Worm (Caenorhabditis elegans) whole organism, midembryonic: ENCODE results near the gene cnc-8.

Experiments
- T22C8.4 ChIP-seq: fragments of 200-800 bp; sonication (Bioruptor generic); IDR thresholded peaks from 2 replicates; pipeline ENCODE4 v1.3.6; 2022; ENCODE audit warnings: missing genetic modification characterization, missing compliant biosample characterization
- cog-1 ChIP-seq: sonication (generic microtip); optimal IDR thresholded peaks from 2 replicates; lab custom pipeline; 2016; ENCODE audit warnings: missing genetic modification characterization, missing compliant biosample characterization
- flt-1 ChIP-seq: fragments of 200-800 bp; sonication (Bioruptor generic); IDR thresholded peaks from 2 replicates; pipeline ENCODE4 v1.3.6; 2022; ENCODE audit warnings: missing genetic modification characterization, missing compliant biosample characterization
- klf-2 ChIP-seq: fragments of 200-800 bp; sonication (Bioruptor generic); conservative IDR thresholded peaks from 2 replicates; pipeline ENCODE4 v1.3.6; 2022; ENCODE audit warnings: missing genetic modification reagents, missing genetic modification characterization, missing compliant biosample characterization
- med-1 ChIP-seq: sonication (generic microtip); optimal IDR thresholded peaks from 2 replicates; lab custom pipeline; 2017; ENCODE audit warnings: missing genetic modification characterization, mild to moderate bottlenecking, missing compliant biosample characterization, antibody characterized with exemption, missing genetic modification reagents; ENCODE audit not compliant: insufficient read depth
- ref-1 ChIP-seq: fragments of 200-800 bp; sonication (Bioruptor generic); conservative IDR thresholded peaks from 2 replicates; pipeline ENCODE4 v1.3.6; 2022; ENCODE audit warnings: missing genetic modification reagents, missing genetic modification characterization, missing compliant biosample characterization
- tab-1 ChIP-seq: fragments of 200-800 bp; sonication (Bioruptor generic); IDR thresholded peaks from 2 replicates; pipeline ENCODE4 v1.3.6; 2022; ENCODE audit warnings: missing genetic modification characterization, missing compliant biosample characterization
- ztf-23 ChIP-seq: fragments of 200-800 bp; sonication (Bioruptor generic); IDR thresholded peaks from 2 replicates; pipeline ENCODE4 v1.3.6; 2022; ENCODE audit warnings: missing genetic modification reagents, missing genetic modification characterization, missing compliant biosample characterization
- ztf-29 ChIP-seq: fragments of 200-800 bp; sonication (Bioruptor generic); IDR thresholded peaks from 2 replicates; pipeline ENCODE4 v1.3.6; 2022; ENCODE audit warnings: missing genetic modification reagents, missing genetic modification characterization, missing compliant biosample characterization

Gene cnc-8

DNA sequence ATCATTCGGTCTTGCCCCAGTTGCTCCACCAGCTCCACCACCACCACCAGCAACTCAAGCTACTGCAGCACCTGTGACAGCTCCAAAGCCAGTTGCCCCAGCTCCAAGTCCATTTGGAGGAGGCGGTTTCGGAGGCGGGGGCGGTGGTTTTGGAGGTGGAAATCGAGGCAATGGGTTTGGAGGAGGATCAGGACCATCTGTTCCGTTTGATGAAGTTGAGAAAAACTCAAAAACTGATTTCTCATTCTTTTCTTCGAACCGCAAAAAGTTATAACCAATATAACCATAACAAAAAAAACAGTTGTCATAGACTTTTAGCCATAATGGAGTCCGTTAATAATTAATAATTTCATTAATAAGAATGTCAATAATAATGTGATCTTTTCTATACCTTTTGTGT, 15.0 kb downstream of the cnc-8 start:
- TF ChIP-seq ref-1 (GFP tag; lab: Robert Waterston, UW) (no peak), ztf-23 (GFP tag; lab: Robert Waterston, UW) (no peak), tab-1 (GFP tag; lab: Robert Waterston, UW) (no peak), klf-2 (GFP tag; lab: Robert Waterston, UW) (no peak), med-1 (GFP tag; lab: Kevin White, UChicago) (no peak), flt-1 (GFP tag; lab: Robert Waterston, UW) (no peak), T22C8.4 (GFP tag; lab: Robert Waterston, UW) (no peak), ztf-29 (no peak), cog-1 (no peak)

ce11 chrX:10327323-10328022, 21.1 kb downstream of the cnc-8 start, which contains the start of gene acl-5:
acl-5 (minus strand) TSS chrX:10327456.
- TF ChIP-seq med-1 (GFP tag; lab: Kevin White, UChicago) (no peak), flt-1 (GFP tag; lab: Robert Waterston, UW) (no peak), ztf-23 (GFP tag; lab: Robert Waterston, UW) (no peak), klf-2 (GFP tag; lab: Robert Waterston, UW) (no peak), ztf-29 (no peak), T22C8.4 (GFP tag; lab: Robert Waterston, UW) (no peak), cog-1 (no peak), tab-1 (GFP tag; lab: Robert Waterston, UW) (no peak), ref-1 (GFP tag; lab: Robert Waterston, UW) (no peak)

ce11 chrX:10332035-10332614, 25.7 kb downstream of the cnc-8 start:
- no peak for TF ChIP-seq klf-2 (GFP tag; lab: Robert Waterston, UW)
- TF ChIP-seq cog-1, result peak; percentile 20
- TF ChIP-seq ztf-23 (GFP tag; lab: Robert Waterston, UW), result no peak

DNA sequence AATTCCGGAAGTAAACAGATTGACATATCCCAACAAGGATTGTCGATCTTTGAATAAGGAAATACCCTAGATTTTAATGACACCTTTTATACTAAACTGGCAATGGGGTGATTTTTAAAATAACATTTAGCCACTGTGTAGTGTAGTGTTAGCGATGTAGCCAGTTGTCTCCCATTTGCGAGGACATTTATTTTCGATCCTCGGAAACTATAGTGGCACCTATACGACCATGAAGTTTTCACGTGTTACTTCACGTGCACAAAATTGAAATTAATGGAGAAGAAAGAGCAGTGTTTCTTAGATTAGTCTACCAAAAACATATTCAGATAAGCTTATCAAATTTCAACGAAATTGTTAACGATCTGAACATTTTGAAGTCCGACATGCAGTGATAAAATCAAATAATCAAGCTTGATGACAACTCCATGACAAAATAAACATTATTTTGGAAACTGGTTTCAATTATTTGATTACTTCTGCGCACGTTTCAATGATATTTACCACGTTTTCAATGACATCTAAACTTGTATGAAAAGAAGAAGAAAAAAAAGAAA, 27.0 kb downstream of the cnc-8 start, which contains the start of gene R07E3.4:
Gene R07E3.4 (minus strand): TSS at position 51 of the 554 bp plus-strand sequence.
- TF ChIP-seq cog-1, result no peak

- TF ChIP-seq ztf-23 (GFP tag; lab: Robert Waterston, UW) (no peak), med-1 (GFP tag; lab: Kevin White, UChicago) (no peak), flt-1 (GFP tag; lab: Robert Waterston, UW) (no peak), T22C8.4 (GFP tag; lab: Robert Waterston, UW) (no peak), cog-1 (no peak), ref-1 (GFP tag; lab: Robert Waterston, UW) (no peak), ztf-29 (no peak), tab-1 (GFP tag; lab: Robert Waterston, UW) (no peak), klf-2 (GFP tag; lab: Robert Waterston, UW) (no peak)
These were observed 29.7 kb downstream of the cnc-8 start, which contains the start of gene idpa-3 for ce11 chrX:10336138-10336537. idpa-3 (plus strand) TSS chrX:10336438.

- no peak for TF ChIP-seq med-1 (GFP tag; lab: Kevin White, UChicago)
- TF ChIP-seq tab-1 (GFP tag; lab: Robert Waterston, UW), result no peak
- TF ChIP-seq ztf-23 (GFP tag; lab: Robert Waterston, UW), result 0 out of 2 replicates have a peak, but pooled peaks have one; percentile 45
These were observed 30.2 kb downstream of the cnc-8 start for ce11 chrX:10336592-10336991.

DNA sequence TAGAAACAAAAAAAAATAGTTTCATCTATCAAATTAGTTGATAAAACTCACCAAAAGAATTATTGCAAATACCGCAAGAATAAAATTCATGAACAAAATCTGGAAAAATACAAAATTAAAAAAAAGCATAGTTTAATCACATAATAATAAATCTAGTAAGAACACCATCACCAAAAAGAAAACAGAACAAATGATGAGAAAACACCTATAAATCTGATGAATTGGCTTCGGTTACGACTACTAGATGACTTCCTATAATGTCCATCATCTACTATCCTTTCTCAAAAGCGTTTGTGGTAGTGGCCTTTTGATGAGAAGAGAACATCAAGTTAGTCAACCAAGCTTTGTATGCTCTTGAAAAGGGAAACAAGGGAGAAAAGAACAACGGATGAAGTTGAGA, 31.7 kb downstream of the cnc-8 start, which contains the start of gene cut-5:
Gene cut-5 (minus strand): TSS at position 101 of the 400 bp plus-strand sequence.
- TF ChIP-seq ref-1 (GFP tag; lab: Robert Waterston, UW), result no peak

ce11 chrX:10338761-10339160, 32.4 kb downstream of the cnc-8 start:
- TF ChIP-seq tab-1 (GFP tag; lab: Robert Waterston, UW) (no peak), klf-2 (GFP tag; lab: Robert Waterston, UW) (no peak)

ce11 chrX:10340044-10340443, 33.6 kb downstream of the cnc-8 start:
- TF ChIP-seq cog-1 (no peak), ztf-29 (no peak), flt-1 (GFP tag; lab: Robert Waterston, UW) (no peak), T22C8.4 (GFP tag; lab: Robert Waterston, UW) (no peak), ztf-23 (GFP tag; lab: Robert Waterston, UW) (no peak), ref-1 (GFP tag; lab: Robert Waterston, UW) (no peak), med-1 (GFP tag; lab: Kevin White, UChicago) (no peak), klf-2 (GFP tag; lab: Robert Waterston, UW) (no peak), tab-1 (GFP tag; lab: Robert Waterston, UW) (no peak)

- no peak for TF ChIP-seq tab-1 (GFP tag; lab: Robert Waterston, UW)
- TF ChIP-seq ztf-23 (GFP tag; lab: Robert Waterston, UW), result no peak
- TF ChIP-seq T22C8.4 (GFP tag; lab: Robert Waterston, UW), result no peak
- TF ChIP-seq ref-1 (GFP tag; lab: Robert Waterston, UW), result no peak
- TF ChIP-seq klf-2 (GFP tag; lab: Robert Waterston, UW), result no peak
- TF ChIP-seq cog-1, result no peak
- TF ChIP-seq ztf-29, result no peak
- no peak for TF ChIP-seq flt-1 (GFP tag; lab: Robert Waterston, UW)
- no peak for TF ChIP-seq med-1 (GFP tag; lab: Kevin White, UChicago)
These were observed 34.6 kb downstream of the cnc-8 start, which contains the start of gene R07E3.1 for ce11 chrX:10340986-10341385. R07E3.1 (minus strand) TSS chrX:10341161.
